Worm (Caenorhabditis elegans) whole organism, L4 larva: ENCODE results near the gene srv-2.
A peak's percentile ranks its signal among the peaks of the same experiment; 100 is the strongest.

ENCODE experiments used
- F26F4.8 ChIP-seq: fragments of 200-800 bp; sonication (Bioruptor generic); conservative IDR thresholded peaks from 2 replicates; pipeline ENCODE4 v1.3.6; 2022; ENCODE audit warnings: missing genetic modification characterization, missing compliant biosample characterization
- F44E2.7 ChIP-seq: fragments of 200-800 bp; sonication (Bioruptor generic); IDR thresholded peaks from 2 replicates; pipeline ENCODE4 v2.1.2; 2022; ENCODE audit warnings: missing genetic modification characterization, missing compliant biosample characterization
- F49E8.2 ChIP-seq: sonication (generic microtip); optimal IDR thresholded peaks from 2 replicates; lab custom pipeline; 2016; ENCODE audit warnings: missing compliant biosample characterization, mild to moderate bottlenecking, missing genetic modification characterization, borderline replicate concordance
- Y105C5A.15 ChIP-seq: fragments of 200-800 bp; sonication (Bioruptor generic); IDR thresholded peaks from 2 replicates; pipeline ENCODE4 v1.3.6; 2022; ENCODE audit warnings: missing genetic modification characterization, missing compliant biosample characterization
- Y75B8A.6 ChIP-seq: fragments of 200-800 bp; sonication (Bioruptor generic); IDR thresholded peaks from 2 replicates; pipeline ENCODE4 v1.3.6; 2022; ENCODE audit warnings: missing genetic modification reagents, missing genetic modification characterization, missing compliant biosample characterization
- aha-1 ChIP-seq: fragments of 150-350 bp; peaks from one replicate; lab custom pipeline; 2014; ENCODE audit warnings: missing biosample characterization, missing genetic modification characterization
- ama-1 ChIP-seq: fragments of 150-350 bp; optimal IDR thresholded peaks from 2 replicates; lab custom pipeline; 2014; ENCODE audit warnings: inconsistent platforms, mixed read lengths
- attf-4 ChIP-seq: sonication (generic microtip); optimal IDR thresholded peaks from 3 replicates; lab custom pipeline; 2017; ENCODE audit warnings: missing biosample characterization, missing genetic modification characterization
- ceh-82 ChIP-seq: sonication (generic microtip); optimal IDR thresholded peaks from 2 replicates; lab custom pipeline; 2017; ENCODE audit warnings: missing biosample characterization, missing genetic modification characterization
- ctbp-1 ChIP-seq: fragments of 200-800 bp; sonication (Bioruptor generic); IDR thresholded peaks from 2 replicates; pipeline ENCODE4 v1.3.6; 2022; ENCODE audit warnings: missing genetic modification reagents, missing genetic modification characterization, missing compliant biosample characterization
- daf-12 ChIP-seq: fragments of 150-350 bp; optimal IDR thresholded peaks from 2 replicates; lab custom pipeline; 2014; ENCODE audit warnings: missing biosample characterization, missing genetic modification reagents, missing genetic modification characterization
- daf-16 ChIP-seq, 3 experiments: sonication (generic microtip); optimal IDR thresholded peaks; 2 replicates each; lab custom pipeline; 2016 to 2017; ENCODE audit warnings: missing genetic modification characterization in 3 of 3, missing genetic modification reagents in 3 of 3, mild to moderate bottlenecking in 2 of 3, missing compliant biosample characterization in 2 of 3, missing biosample characterization in 1 of 3, moderate library complexity in 1 of 3
- duxl-1 ChIP-seq: sonication (generic microtip); optimal IDR thresholded peaks from 2 replicates; lab custom pipeline; 2016; ENCODE audit warnings: mild to moderate bottlenecking, missing genetic modification characterization, moderate library complexity, missing compliant biosample characterization; ENCODE audit not compliant: poor library complexity
- dve-1 ChIP-seq: sonication (generic microtip); optimal IDR thresholded peaks from 2 replicates; lab custom pipeline; 2017; ENCODE audit warnings: antibody characterized with exemption, mild to moderate bottlenecking, missing genetic modification characterization, missing compliant biosample characterization; ENCODE audit not compliant: insufficient read depth
- egl-27 ChIP-seq: sonication (generic microtip); optimal IDR thresholded peaks from 3 replicates; lab custom pipeline; 2017; ENCODE audit warnings: missing biosample characterization, missing genetic modification reagents, missing genetic modification characterization
- egl-43 ChIP-seq: fragments of 200-800 bp; sonication (Bioruptor generic); IDR thresholded peaks from 2 replicates; pipeline ENCODE4 v1.3.6; 2022; ENCODE audit warnings: missing genetic modification reagents, missing genetic modification characterization, missing compliant biosample characterization
- fkh-10 ChIP-seq: fragments of 150-350 bp; optimal IDR thresholded peaks from 2 replicates; lab custom pipeline; 2014; ENCODE audit warnings: missing biosample characterization, missing genetic modification reagents, missing genetic modification characterization
- gei-8 ChIP-seq: fragments of 200-800 bp; sonication (Bioruptor generic); optimal IDR thresholded peaks from 2 replicates; lab custom pipeline; 2018; ENCODE audit warnings: mild to moderate bottlenecking, missing genetic modification characterization, missing compliant biosample characterization
- hlh-11 ChIP-seq: fragments of 200-800 bp; sonication (Bioruptor generic); optimal IDR thresholded peaks from 2 replicates; lab custom pipeline; 2018; ENCODE audit warnings: mild to moderate bottlenecking, missing genetic modification characterization, missing compliant biosample characterization
- hmg-1.1 ChIP-seq: fragments of 200-800 bp; sonication (Bioruptor generic); IDR thresholded peaks from 2 replicates; pipeline ENCODE4 v1.3.6; 2022; ENCODE audit warnings: missing genetic modification reagents, missing genetic modification characterization, missing compliant biosample characterization
- lim-7 ChIP-seq: fragments of 200-800 bp; sonication (Bioruptor generic); IDR thresholded peaks from 2 replicates; pipeline ENCODE4 v1.3.6; 2022; ENCODE audit warnings: missing genetic modification characterization, missing compliant biosample characterization
- lin-38 ChIP-seq: fragments of 200-800 bp; sonication (Bioruptor generic); IDR thresholded peaks from 2 replicates; pipeline ENCODE4 v1.3.6; 2022; ENCODE audit warnings: missing genetic modification reagents, missing genetic modification characterization, missing compliant biosample characterization
- lsy-2 ChIP-seq, 2 experiments: fragments of 150-350 bp in 1 of 2; sonication (generic microtip) in 1 of 2; optimal IDR thresholded peaks; 2 replicates each; lab custom pipeline; 2014 to 2017; ENCODE audit warnings: missing biosample characterization in 2 of 2, missing genetic modification characterization in 2 of 2
- madf-5 ChIP-seq, 2 experiments: fragments of 200-800 bp; sonication (Bioruptor generic); IDR thresholded peaks; 2 replicates each; pipeline ENCODE4 v1.3.6; 2022; ENCODE audit warnings: missing compliant biosample characterization in 2 of 2, missing genetic modification characterization in 2 of 2
- mdl-1 ChIP-seq, 2 experiments: fragments of 150-350 bp in 1 of 2; sonication (generic microtip) in 1 of 2; optimal IDR thresholded peaks; 2 replicates each; lab custom pipeline; 2014 to 2017; ENCODE audit warnings: missing biosample characterization in 2 of 2, missing genetic modification characterization in 2 of 2
- mdt-29 ChIP-seq: fragments of 200-800 bp; sonication (Bioruptor generic); IDR thresholded peaks from 2 replicates; pipeline ENCODE4 v1.3.6; 2022; ENCODE audit warnings: missing genetic modification reagents, missing genetic modification characterization, missing compliant biosample characterization
- mep-1 ChIP-seq: fragments of 150-350 bp; sonication (generic microtip); optimal IDR thresholded peaks from 3 replicates; lab custom pipeline; 2014; ENCODE audit warnings: missing biosample characterization, missing genetic modification characterization
- nhr-102 ChIP-seq: sonication (generic microtip); optimal IDR thresholded peaks from 2 replicates; lab custom pipeline; 2016; ENCODE audit warnings: mild to moderate bottlenecking, missing genetic modification characterization, moderate library complexity, missing compliant biosample characterization
- nhr-25 ChIP-seq: sonication (generic microtip); optimal IDR thresholded peaks from 2 replicates; lab custom pipeline; 2017; ENCODE audit warnings: missing genetic modification characterization, mild to moderate bottlenecking, missing compliant biosample characterization, antibody characterized with exemption, moderate library complexity, borderline replicate concordance; ENCODE audit not compliant: insufficient read depth
- nhr-28 ChIP-seq: fragments of 150-350 bp; optimal IDR thresholded peaks from 2 replicates; lab custom pipeline; 2014; ENCODE audit warnings: missing biosample characterization, missing genetic modification characterization
- nhr-41 ChIP-seq: fragments of 200-800 bp; sonication (Bioruptor generic); IDR thresholded peaks from 2 replicates; pipeline ENCODE4 v1.3.6; 2022; ENCODE audit warnings: missing genetic modification reagents, missing genetic modification characterization, missing compliant biosample characterization
- nhr-42 ChIP-seq: fragments of 200-800 bp; sonication (Bioruptor generic); IDR thresholded peaks from 2 replicates; pipeline ENCODE4 v1.3.6; 2022; ENCODE audit warnings: missing genetic modification characterization, missing compliant biosample characterization
- pha-4 ChIP-seq, 2 experiments: fragments of 150-350 bp in 1 of 2; fragments of 200-800 bp in 1 of 2; sonication (Bioruptor generic) in 1 of 2; IDR thresholded peaks in 1 of 2; optimal IDR thresholded peaks in 1 of 2; 2 replicates each; pipeline versions ENCODE4 v1.3.6 to Lab custom; 2014 to 2022; ENCODE audit warnings: missing genetic modification characterization in 2 of 2, missing genetic modification reagents in 2 of 2, missing biosample characterization in 1 of 2, missing compliant biosample characterization in 1 of 2
- php-3 ChIP-seq: fragments of 200-800 bp; sonication (Bioruptor generic); IDR thresholded peaks from 2 replicates; pipeline ENCODE4 v1.3.6; 2022; ENCODE audit warnings: missing genetic modification reagents, missing genetic modification characterization, missing compliant biosample characterization
- pqm-1 ChIP-seq: sonication (generic microtip); optimal IDR thresholded peaks from 2 replicates; lab custom pipeline; 2017; ENCODE audit warnings: missing biosample characterization, missing genetic modification characterization
- rbr-2 ChIP-seq: sonication (generic microtip); optimal IDR thresholded peaks from 2 replicates; lab custom pipeline; 2016; ENCODE audit warnings: missing genotype, missing genetic modification characterization, missing compliant biosample characterization
- skn-1 ChIP-seq: fragments of 150-350 bp; optimal IDR thresholded peaks from 2 replicates; lab custom pipeline; 2014; ENCODE audit warnings: missing biosample characterization, missing genetic modification characterization
- snpc-1.2 ChIP-seq: fragments of 200-800 bp; sonication (Bioruptor generic); IDR thresholded peaks from 2 replicates; pipeline ENCODE4 v1.3.6; 2022; ENCODE audit warnings: missing genetic modification reagents, missing genetic modification characterization, missing compliant biosample characterization
- tra-1 ChIP-seq: fragments of 200-800 bp; sonication (Bioruptor generic); IDR thresholded peaks from 2 replicates; pipeline ENCODE4 v1.3.6; 2022; ENCODE audit warnings: missing genetic modification reagents, missing genetic modification characterization, missing compliant biosample characterization
- unc-62 ChIP-seq, 3 experiments: fragments of 150-350 bp in 1 of 3; sonication (generic microtip); optimal IDR thresholded peaks in 2 of 3; peaks in 1 of 3; 1 replicate in 1 of 3; 2 replicates in 2 of 3; lab custom pipeline; 2014 to 2017; ENCODE audit warnings: missing biosample characterization in 3 of 3, missing genetic modification characterization in 3 of 3, missing genetic modification reagents in 3 of 3, missing genotype in 1 of 3
- vab-7 ChIP-seq: fragments of 200-800 bp; sonication (Bioruptor generic); IDR thresholded peaks from 2 replicates; pipeline ENCODE4 v1.3.6; 2022; ENCODE audit warnings: missing genetic modification reagents, missing genetic modification characterization, missing compliant biosample characterization
- zfp-2 ChIP-seq: sonication (generic microtip); optimal IDR thresholded peaks from 2 replicates; lab custom pipeline; 2016; ENCODE audit warnings: mild to moderate bottlenecking, missing genetic modification characterization, missing compliant biosample characterization
- zfp-3 ChIP-seq: fragments of 200-800 bp; sonication (Bioruptor generic); conservative IDR thresholded peaks from 2 replicates; pipeline ENCODE4 v1.3.6; 2022; ENCODE audit warnings: missing genetic modification reagents, missing genetic modification characterization, missing compliant biosample characterization
- zip-11 ChIP-seq: fragments of 200-800 bp; sonication (Bioruptor generic); IDR thresholded peaks from 2 replicates; pipeline ENCODE4 v1.3.6; 2022; ENCODE audit warnings: missing genetic modification characterization, missing compliant biosample characterization
- ztf-11 ChIP-seq: fragments of 150-350 bp; optimal IDR thresholded peaks from 2 replicates; lab custom pipeline; 2014; ENCODE audit warnings: missing biosample characterization, missing genetic modification characterization
- ztf-7 ChIP-seq: fragments of 150-350 bp; optimal IDR thresholded peaks from 2 replicates; lab custom pipeline; 2014; ENCODE audit warnings: missing biosample characterization, missing genetic modification characterization

Gene srv-2

DNA sequence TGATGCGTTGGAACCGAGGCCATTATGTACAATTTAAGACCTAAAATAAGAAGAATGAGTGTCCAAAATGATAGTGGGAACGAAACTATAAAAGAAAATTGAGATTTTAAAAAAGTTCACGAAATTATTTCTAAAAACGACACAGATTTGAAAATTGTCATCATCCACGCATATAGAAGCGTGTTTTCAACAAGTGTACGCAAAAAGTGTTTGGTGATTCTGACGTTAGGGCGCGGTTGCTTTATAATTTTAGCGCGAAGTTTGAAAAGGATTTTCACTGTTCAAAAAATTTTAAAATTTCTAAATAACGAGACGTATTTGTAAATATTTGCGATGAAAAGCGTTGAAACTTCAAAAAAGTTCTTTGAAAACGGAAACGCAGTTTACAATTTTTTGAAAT lies 38.7 kb downstream of the srv-2 start, which contains the start of gene cdc-48.1 (continued):
- peak; percentile 94 for TF ChIP-seq zfp-2
- TF ChIP-seq vab-7 (GFP tag; lab: Robert Waterston, UW): peak; percentile 99
- TF ChIP-seq ztf-11 (tag; lab: Kevin White, UChicago): peak; percentile 58
- peak; percentile 100 for TF ChIP-seq tra-1 (GFP tag; lab: Robert Waterston, UW)

DNA sequence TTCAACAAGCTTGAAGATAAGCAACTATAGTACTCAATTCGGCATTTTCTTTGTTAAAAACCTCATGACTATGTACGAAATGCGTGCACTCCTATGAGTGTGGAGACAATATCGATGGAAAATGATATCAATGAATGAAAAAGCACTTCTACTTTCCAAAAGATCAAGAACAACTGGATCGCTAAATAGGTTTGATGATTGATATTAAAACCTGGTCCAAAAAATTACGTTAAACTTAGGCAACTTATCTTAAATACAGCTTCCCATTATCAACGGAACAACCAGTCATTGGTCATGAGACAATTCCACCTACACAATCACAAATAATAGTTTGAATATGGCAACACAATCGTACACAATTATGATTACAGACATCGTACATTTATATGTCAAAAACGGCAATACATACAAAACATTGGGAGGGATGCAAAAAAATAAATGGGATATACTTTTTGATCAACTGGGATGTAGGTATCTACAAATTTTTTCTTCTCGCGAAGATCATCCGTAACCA lies 42.4 kb downstream of the srv-2 start:
- TF ChIP-seq nhr-42 (GFP tag; lab: Robert Waterston, UW) (no peak), egl-43 (GFP tag; lab: Robert Waterston, UW) (no peak), nhr-28 (tag; lab: Kevin White, UChicago) (peak; percentile 32), gei-8 (peak; percentile 25), egl-27 (no peak), F44E2.7 (no peak), madf-5 (GFP tag; IDR thresholded peaks at IDR 0.05; lab: Robert Waterston, UW) (no peak), dve-1 (tag; lab: Kevin White, UChicago) (peak; percentile 77), Y105C5A.15 (no peak), nhr-25 (tag; lab: Kevin White, UChicago) (no peak), zip-11 (GFP tag; lab: Robert Waterston, UW) (no peak), php-3 (GFP tag; lab: Robert Waterston, UW) (0 out of 2 replicates have a peak, but pooled peaks have one; percentile 11), F26F4.8 (GFP tag; lab: Robert Waterston, UW) (no peak), ctbp-1 (GFP tag; lab: Robert Waterston, UW) (0 out of 2 replicates have a peak, but pooled peaks have one; percentile 13), zfp-2 (no peak), ztf-7 (tag; lab: Kevin White, UChicago) (no peak), skn-1 (tag; lab: Kevin White, UChicago) (no peak), lim-7 (no peak), F49E8.2 (tag; lab: Kevin White, UChicago) (no peak), mep-1 (peak; percentile 51), lsy-2 (tag; optimal IDR thresholded peaks at IDR 0.05; lab: Kevin White, UChicago) (peak in 1 of 2 experiments; percentile 29), nhr-102 (tag; lab: Kevin White, UChicago) (peak; percentile 45), Y75B8A.6 (GFP tag; lab: Robert Waterston, UW) (0 out of 2 replicates have a peak, but pooled peaks have one; percentile 49), pqm-1 (peak; percentile 33), daf-12 (tag; lab: Kevin White, UChicago) (no peak), daf-16 (GFP tag; optimal IDR thresholded peaks at IDR 0.05; lab: Kevin White, UChicago) (peak in 1 of 2 experiments; percentile 16), daf-16 (tag; optimal IDR thresholded peaks at IDR 0.05; lab: Kevin White, UChicago) (peak; percentile 75), attf-4 (tag; lab: Kevin White, UChicago) (no peak), pha-4 (GFP tag; IDR thresholded peaks at IDR 0.05; lab: Robert Waterston, UW) (peak; percentile 53; the same call in 1 of the 2 replicates), pha-4 (tag; optimal IDR thresholded peaks at IDR 0.05; lab: Kevin White, UChicago) (no peak), duxl-1 (tag; lab: Kevin White, UChicago) (peak; percentile 62), lin-38 (GFP tag; lab: Robert Waterston, UW) (peak; percentile 62), ama-1 (peak; percentile 1), mdl-1 (tag; optimal IDR thresholded peaks at IDR 0.05; lab: Kevin White, UChicago) (no peak), unc-62 (GFP tag; optimal IDR thresholded peaks at IDR 0.05 in 1 of 2; lab: Kevin White, UChicago) (peak in 1 of 2 experiments; percentile 95), unc-62 (tag; optimal IDR thresholded peaks at IDR 0.05; lab: Kevin White, UChicago) (no peak)

DNA sequence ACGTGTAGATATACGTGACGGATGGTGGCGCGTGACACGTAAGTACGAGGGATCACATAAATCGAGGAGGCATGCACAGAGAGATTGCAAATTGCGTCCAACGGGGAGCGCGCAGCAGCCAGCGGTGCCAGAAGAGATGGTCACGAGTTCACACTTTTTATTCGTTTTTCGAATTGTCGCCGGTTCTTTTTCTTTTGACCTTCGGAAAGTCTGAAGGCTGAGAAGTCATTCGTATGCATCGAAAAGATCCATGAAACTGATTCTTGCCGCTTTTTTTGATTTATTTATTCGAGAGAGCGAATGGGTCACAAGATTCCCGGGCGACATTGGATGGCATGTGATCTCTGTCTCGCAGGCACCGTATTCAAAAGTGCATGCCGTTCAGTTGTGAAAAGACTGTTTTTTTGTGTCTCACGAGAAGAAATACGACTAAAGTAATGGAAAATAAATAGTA lies 43.1 kb downstream of the srv-2 start:
- TF ChIP-seq hmg-1.1 (GFP tag; lab: Robert Waterston, UW) (peak; percentile 70; the same call in 1 of the 2 replicates), fkh-10 (GFP tag; lab: Kevin White, UChicago) (no peak), hlh-11 (peak; percentile 88), zfp-3 (GFP tag; lab: Robert Waterston, UW) (no peak), daf-16 (GFP tag; optimal IDR thresholded peaks at IDR 0.05; lab: Kevin White, UChicago) (no peak), daf-16 (tag; optimal IDR thresholded peaks at IDR 0.05; lab: Kevin White, UChicago) (no peak), rbr-2 (peak; percentile 40), nhr-41 (GFP tag; lab: Robert Waterston, UW) (no peak), mdl-1 (tag; optimal IDR thresholded peaks at IDR 0.05; lab: Kevin White, UChicago) (peak in 1 of 2 experiments; percentile 84), aha-1 (peak; percentile 99), mdt-29 (GFP tag; lab: Robert Waterston, UW) (peak; percentile 58; the same call in 1 of the 2 replicates), snpc-1.2 (GFP tag; lab: Robert Waterston, UW) (no peak), ceh-82 (tag; lab: Kevin White, UChicago) (no peak)
